Worm (Caenorhabditis elegans): ENCODE measurements around the gene slc-36.2.

The slc-36.2 gene

ce11 chrII:506069-506468 lies 16.3 kb upstream of the slc-36.2 start:
- TF ChIP-seq nhr-11 (tag; optimal IDR thresholded peaks at IDR 0.05) (no peak), nhr-25 (tag; optimal IDR thresholded peaks at IDR 0.05) (no peak), C34F6.9 (tag; optimal IDR thresholded peaks at IDR 0.05) (no peak), lsy-2 (tag; optimal IDR thresholded peaks at IDR 0.05) (peak; percentile 63 to 81), gmeb-1 (tag; optimal IDR thresholded peaks at IDR 0.05) (peak; percentile 82), F13H6.1 (tag; optimal IDR thresholded peaks at IDR 0.05) (peak; percentile 39), lin-11 (tag; optimal IDR thresholded peaks at IDR 0.05) (no peak), nhr-6 (tag; optimal IDR thresholded peaks at IDR 0.05) (peak; percentile 5), ztf-4 (tag; optimal IDR thresholded peaks at IDR 0.05) (no peak), ztf-1 (GFP tag; conservative IDR thresholded peaks at IDR 0.05) (no peak), R02D3.7 (tag; optimal IDR thresholded peaks at IDR 0.05) (no peak), unc-39 (tag; optimal IDR thresholded peaks at IDR 0.05) (no peak), crh-2 (tag; optimal IDR thresholded peaks at IDR 0.05) (peak; percentile 30), nhr-237 (tag; optimal IDR thresholded peaks at IDR 0.05) (no peak), mab-5 (tag; optimal IDR thresholded peaks at IDR 0.05) (peak; percentile 17), sem-4 (tag; optimal IDR thresholded peaks at IDR 0.05) (no peak), ztf-11 (tag; optimal IDR thresholded peaks at IDR 0.05) (no peak), elt-1 (tag; optimal IDR thresholded peaks at IDR 0.05) (no peak), mbf-1 (tag; optimal IDR thresholded peaks at IDR 0.05) (no peak), lin-13 (GFP tag; optimal IDR thresholded peaks at IDR 0.05) (peak; percentile 46), elt-3 (tag; optimal IDR thresholded peaks at IDR 0.05) (no peak), dmd-4 (tag; optimal IDR thresholded peaks at IDR 0.05) (no peak), unc-55 (GFP tag; optimal IDR thresholded peaks at IDR 0.05) (peak; percentile 68), Y55F3AM.14 (GFP tag; optimal IDR thresholded peaks at IDR 0.05) (no peak), ceh-16 (tag; optimal IDR thresholded peaks at IDR 0.05) (no peak), aly-2 (tag; optimal IDR thresholded peaks at IDR 0.05) (no peak), ama-1 (optimal IDR thresholded peaks at IDR 0.05) (no peak), nhr-77 (tag; optimal IDR thresholded peaks at IDR 0.05) (no peak), alr-1 (tag; optimal IDR thresholded peaks at IDR 0.05) (no peak), nhr-21 (tag; optimal IDR thresholded peaks at IDR 0.05) (peak; percentile 18), lin-39 (tag; optimal IDR thresholded peaks at IDR 0.05) (no peak), sma-3 (GFP tag; optimal IDR thresholded peaks at IDR 0.05) (peak; percentile 42), nhr-129 (tag; optimal IDR thresholded peaks at IDR 0.05) (peak; percentile 52)

DNA sequence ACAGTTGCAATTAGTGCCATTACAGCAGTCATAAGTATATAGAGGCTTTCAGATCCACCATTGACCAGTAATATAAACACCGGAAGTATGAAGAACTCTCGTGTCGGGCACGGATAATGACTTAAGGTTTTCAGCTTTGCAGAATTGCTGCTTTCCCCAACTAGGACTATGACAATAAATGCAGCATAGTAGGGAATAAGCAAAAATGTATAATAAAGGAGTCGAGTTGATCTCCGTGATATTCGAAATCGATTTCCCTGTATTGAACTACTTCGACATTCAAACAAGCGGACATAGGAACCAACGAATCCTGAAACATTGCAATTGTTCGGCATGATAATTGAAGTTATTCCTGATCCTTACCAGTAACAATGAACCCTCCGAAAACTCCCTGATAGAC lies 13.8 kb upstream of the slc-36.2 start:
- no peak for TF ChIP-seq ZK546.5 (tag; optimal IDR thresholded peaks at IDR 0.05)
- TF ChIP-seq zag-1 (tag; optimal IDR thresholded peaks at IDR 0.05), result no peak
- no peak for TF ChIP-seq dmd-4 (tag; optimal IDR thresholded peaks at IDR 0.05)
- TF ChIP-seq sma-9 (GFP tag; optimal IDR thresholded peaks at IDR 0.05), result no peak
- TF ChIP-seq sma-9 (tag; optimal IDR thresholded peaks at IDR 0.05), result no peak
- no peak for TF ChIP-seq ztf-11 (tag; optimal IDR thresholded peaks at IDR 0.05)
- no peak for TF ChIP-seq nhr-23 (tag; optimal IDR thresholded peaks at IDR 0.05)
- TF ChIP-seq R02D3.7 (tag; optimal IDR thresholded peaks at IDR 0.05), result no peak
- TF ChIP-seq fos-1 (tag; optimal IDR thresholded peaks at IDR 0.05), result no peak
- TF ChIP-seq elt-3 (tag; optimal IDR thresholded peaks at IDR 0.05), result no peak
- TF ChIP-seq nhr-6 (tag; optimal IDR thresholded peaks at IDR 0.05), result no peak
- no peak for TF ChIP-seq unc-55 (GFP tag; optimal IDR thresholded peaks at IDR 0.05)

ce11 chrII:509230-509629 lies 13.2 kb upstream of the slc-36.2 start, which contains the start of gene srh-105:
TSS of gene srh-105 (minus strand) at chrII:509330.
- no peak for TF ChIP-seq nhr-77 (tag; optimal IDR thresholded peaks at IDR 0.05)
- no peak for TF ChIP-seq unc-39 (tag; optimal IDR thresholded peaks at IDR 0.05)
- no peak for TF ChIP-seq elt-3 (tag; optimal IDR thresholded peaks at IDR 0.05)

DNA sequence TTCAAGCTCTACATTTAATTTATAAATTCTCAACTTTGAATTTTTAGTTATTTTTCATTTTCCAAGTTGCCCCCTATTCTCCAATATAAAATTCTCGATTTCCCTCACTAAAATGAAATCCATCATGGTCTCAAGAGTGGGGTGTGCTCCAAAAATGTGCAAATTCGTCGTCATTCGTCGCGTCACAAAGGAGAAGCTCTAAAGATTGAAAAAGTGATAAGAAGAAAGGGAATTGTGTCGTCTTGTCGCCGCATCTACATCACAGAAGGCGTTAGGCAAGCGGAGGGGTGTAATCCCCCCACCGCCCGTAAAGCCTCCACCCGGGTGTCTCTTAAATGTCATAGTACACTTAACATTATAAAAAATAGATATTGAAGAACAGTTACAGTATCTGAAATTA lies 10.4 kb upstream of the slc-36.2 start:
- TF ChIP-seq egl-27 (tag; optimal IDR thresholded peaks at IDR 0.05) (no peak), mab-5 (tag; optimal IDR thresholded peaks at IDR 0.05) (peak; percentile 48), unc-55 (GFP tag; optimal IDR thresholded peaks at IDR 0.05) (peak; percentile 43), aly-2 (tag; optimal IDR thresholded peaks at IDR 0.05) (no peak)
